Worm (Caenorhabditis elegans): ENCODE measurements around the gene W03A5.1.

Gene W03A5.1

ce11 chrIII:5417921-5418320, 10.2 kb downstream of the W03A5.1 start:
- TF ChIP-seq M03D4.4 (tag; optimal IDR thresholded peaks at IDR 0.05), result no peak
- peak; percentile 81 for TF ChIP-seq hlh-1 (tag; optimal IDR thresholded peaks at IDR 0.05)
- TF ChIP-seq elt-3 (tag; optimal IDR thresholded peaks at IDR 0.05), result no peak
- TF ChIP-seq ceh-83 (GFP tag; optimal IDR thresholded peaks at IDR 0.05), result no peak
- no peak for TF ChIP-seq lsy-2 (tag; optimal IDR thresholded peaks at IDR 0.05)
- TF ChIP-seq ces-1 (GFP tag; optimal IDR thresholded peaks at IDR 0.05), result no peak
- peak; percentile 31 for TF ChIP-seq unc-120 (tag; optimal IDR thresholded peaks at IDR 0.05; ENCODE audit: poor library complexity, severe bottlenecking)
- no peak for TF ChIP-seq sem-2 (GFP tag; optimal IDR thresholded peaks at IDR 0.05)
- TF ChIP-seq ztf-11 (tag; optimal IDR thresholded peaks at IDR 0.05), result no peak
- no peak for TF ChIP-seq nhr-12 (tag; optimal IDR thresholded peaks at IDR 0.05)

ce11 chrIII:5419527-5419926, 11.8 kb downstream of the W03A5.1 start:
- TF ChIP-seq lin-13 (tag; optimal IDR thresholded peaks at IDR 0.05), result no peak
- no peak for TF ChIP-seq nhr-237 (tag; optimal IDR thresholded peaks at IDR 0.05)
- no peak for TF ChIP-seq mab-5 (tag; optimal IDR thresholded peaks at IDR 0.05)
- no peak for TF ChIP-seq blmp-1 (tag; optimal IDR thresholded peaks at IDR 0.05)
- TF ChIP-seq nhr-12 (tag; optimal IDR thresholded peaks at IDR 0.05), result no peak
- no peak for TF ChIP-seq bed-3 (GFP tag; optimal IDR thresholded peaks at IDR 0.05)
- TF ChIP-seq lin-32 (GFP tag; optimal IDR thresholded peaks at IDR 0.05), result no peak
- no peak for TF ChIP-seq mls-2 (tag; optimal IDR thresholded peaks at IDR 0.05)
- TF ChIP-seq nhr-2 (tag; optimal IDR thresholded peaks at IDR 0.05), result no peak
- no peak for TF ChIP-seq ceh-39 (tag; optimal IDR thresholded peaks at IDR 0.05)

ce11 chrIII:5420276-5420675, 12.6 kb downstream of the W03A5.1 start:
- TF ChIP-seq hlh-1 (tag; optimal IDR thresholded peaks at IDR 0.05), result no peak
- no peak for TF ChIP-seq ces-1 (GFP tag; optimal IDR thresholded peaks at IDR 0.05)
- TF ChIP-seq ztf-11 (tag; optimal IDR thresholded peaks at IDR 0.05), result no peak
- no peak for TF ChIP-seq drap-1 (GFP tag; optimal IDR thresholded peaks at IDR 0.05)
- no peak for TF ChIP-seq lin-32 (GFP tag; optimal IDR thresholded peaks at IDR 0.05)
- no peak for TF ChIP-seq lin-13 (tag; optimal IDR thresholded peaks at IDR 0.05)
- no peak for TF ChIP-seq pha-4 (tag; optimal IDR thresholded peaks at IDR 0.05)
- TF ChIP-seq sem-2 (GFP tag; optimal IDR thresholded peaks at IDR 0.05), result no peak
- TF ChIP-seq ceh-43 (GFP tag; optimal IDR thresholded peaks at IDR 0.05), result no peak
- no peak for TF ChIP-seq lsy-2 (tag; optimal IDR thresholded peaks at IDR 0.05)
- no peak for TF ChIP-seq nhr-237 (tag; optimal IDR thresholded peaks at IDR 0.05)

- no peak for TF ChIP-seq nhr-76 (tag; optimal IDR thresholded peaks at IDR 0.05)
- no peak for TF ChIP-seq lin-32 (GFP tag; optimal IDR thresholded peaks at IDR 0.05)
- no peak for TF ChIP-seq lin-13 (tag; optimal IDR thresholded peaks at IDR 0.05)
- no peak for TF ChIP-seq flh-1 (GFP tag; optimal IDR thresholded peaks at IDR 0.05)
- TF ChIP-seq sem-2 (GFP tag; optimal IDR thresholded peaks at IDR 0.05), result no peak
- no peak for TF ChIP-seq snpc-4 (tag; optimal IDR thresholded peaks at IDR 0.05)
- TF ChIP-seq cnd-1 (tag; optimal IDR thresholded peaks at IDR 0.05), result no peak
- TF ChIP-seq unc-62 (GFP tag; optimal IDR thresholded peaks at IDR 0.05), result peak; percentile 2
- TF ChIP-seq elt-1 (tag; optimal IDR thresholded peaks at IDR 0.05; ENCODE audit: borderline replicate concordance, insufficient read depth), result no peak
- no peak for TF ChIP-seq ham-2 (GFP tag; optimal IDR thresholded peaks at IDR 0.05)
- TF ChIP-seq unc-120 (tag; optimal IDR thresholded peaks at IDR 0.05; ENCODE audit: poor library complexity, severe bottlenecking), result peak; percentile 43
- TF ChIP-seq mab-5 (tag; optimal IDR thresholded peaks at IDR 0.05), result no peak
- TF ChIP-seq nhr-237 (tag; optimal IDR thresholded peaks at IDR 0.05), result no peak
- TF ChIP-seq ceh-39 (tag; optimal IDR thresholded peaks at IDR 0.05), result no peak
- TF ChIP-seq bed-3 (GFP tag; optimal IDR thresholded peaks at IDR 0.05), result no peak
- no peak for TF ChIP-seq mls-2 (tag; optimal IDR thresholded peaks at IDR 0.05)
- TF ChIP-seq ceh-83 (GFP tag; optimal IDR thresholded peaks at IDR 0.05), result no peak
- no peak for TF ChIP-seq M03D4.4 (tag; optimal IDR thresholded peaks at IDR 0.05)
- no peak for TF ChIP-seq lsy-2 (tag; optimal IDR thresholded peaks at IDR 0.05)
- TF ChIP-seq nhr-28 (tag; optimal IDR thresholded peaks at IDR 0.05), result no peak
- peak; percentile 43 for TF ChIP-seq blmp-1 (tag; optimal IDR thresholded peaks at IDR 0.05)
- no peak for TF ChIP-seq ces-1 (GFP tag; optimal IDR thresholded peaks at IDR 0.05)
- no peak for TF ChIP-seq zip-8 (tag; optimal IDR thresholded peaks at IDR 0.05)
- no peak for TF ChIP-seq nhr-12 (tag; optimal IDR thresholded peaks at IDR 0.05)
- no peak for TF ChIP-seq unc-39 (tag; optimal IDR thresholded peaks at IDR 0.05)
- TF ChIP-seq ztf-11 (tag; optimal IDR thresholded peaks at IDR 0.05), result no peak
- no peak for TF ChIP-seq tbx-8 (GFP tag; optimal IDR thresholded peaks at IDR 0.05)
- TF ChIP-seq hlh-1 (tag; optimal IDR thresholded peaks at IDR 0.05), result peak; percentile 6
- TF ChIP-seq sptf-1 (tag; optimal IDR thresholded peaks at IDR 0.05), result no peak
- no peak for TF ChIP-seq mep-1 (tag; optimal IDR thresholded peaks at IDR 0.05)
- TF ChIP-seq drap-1 (GFP tag; optimal IDR thresholded peaks at IDR 0.05), result no peak
- no peak for TF ChIP-seq nhr-2 (tag; optimal IDR thresholded peaks at IDR 0.05)
- no peak for TF ChIP-seq elt-3 (tag; optimal IDR thresholded peaks at IDR 0.05)
These were observed 13.7 kb downstream of the W03A5.1 start for ce11 chrIII:5421406-5421805.

Measured in whole organism, mixed stage, embryonic.